Worm (Caenorhabditis elegans) whole organism, early embryonic: Measurements from ENCODE around the gene srx-62.

Experiments used
- B0310.2 ChIP-seq: sonication (generic microtip); optimal IDR thresholded peaks from 2 replicates; lab custom pipeline; 2016; ENCODE audit warnings: mild to moderate bottlenecking, missing genetic modification characterization, missing compliant biosample characterization
- aly-1 ChIP-seq: sonication (generic microtip); optimal IDR thresholded peaks from 2 replicates; lab custom pipeline; 2016; ENCODE audit warnings: missing genetic modification characterization, missing compliant biosample characterization
- hmg-4 ChIP-seq: fragments of 200-800 bp; sonication (Bioruptor generic); optimal IDR thresholded peaks from 2 replicates; lab custom pipeline; 2018; ENCODE audit warnings: mild to moderate bottlenecking, missing genetic modification characterization, missing compliant biosample characterization
- sea-1 ChIP-seq: fragments of 200-800 bp; sonication (Bioruptor generic); conservative IDR thresholded peaks from 2 replicates; pipeline ENCODE4 v1.3.6; 2022; ENCODE audit warnings: missing genetic modification characterization, missing compliant biosample characterization

DNA sequence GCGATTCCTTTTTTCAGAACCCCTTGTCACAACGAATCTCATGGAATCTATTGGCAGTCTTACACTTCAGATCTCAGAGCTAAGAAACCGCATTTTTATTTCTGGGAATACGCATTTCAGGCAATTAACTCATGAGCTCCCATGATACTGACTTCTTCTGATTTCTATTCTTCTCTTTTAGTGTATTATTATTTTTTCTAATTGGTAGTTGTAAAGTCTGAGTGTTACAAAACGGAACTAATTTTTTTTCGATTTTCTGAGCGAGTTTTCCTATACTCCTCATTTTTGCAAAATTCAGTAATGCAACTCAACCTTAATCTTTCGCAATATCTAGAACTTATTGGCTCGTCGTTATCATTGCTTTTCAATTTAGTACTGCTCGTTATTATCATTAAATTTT lies 21.4 kb downstream of the srx-62 start, which contains the start of gene str-82:
- TF ChIP-seq B0310.2 (tag; lab: Kevin White, UChicago), result no peak
- no peak for TF ChIP-seq hmg-4 (GFP tag; lab: Kevin White, UChicago)
- TF ChIP-seq aly-1, result no peak
- no peak for TF ChIP-seq sea-1 (GFP tag; lab: Robert Waterston, UW)
